Fruit fly (Drosophila melanogaster) whole organism, embryonic: ENCODE results near the gene Lon.

Experiments used
- CG11695 ChIP-seq: fragments of 200-800 bp; sonication (Bioruptor generic); IDR thresholded peaks from 3 replicates; pipeline ENCODE4 v1.3.6; 2022; ENCODE audit warnings: missing biosample characterization, missing genetic modification characterization
- CG13287 ChIP-seq: fragments of 200-800 bp; sonication (Bioruptor generic); IDR thresholded peaks from 2 replicates; pipeline ENCODE4 v1.3.6; 2022; ENCODE audit warnings: missing biosample characterization, missing genetic modification characterization; ENCODE audit not compliant: partially characterized antibody
- CG1647 ChIP-seq: fragments of 200-800 bp; sonication (Bioruptor generic); optimal IDR thresholded peaks from 3 replicates; lab custom pipeline; 2016; ENCODE audit warnings: missing biosample characterization, missing genetic modification characterization
- CG16863 ChIP-seq: fragments of 200-800 bp; sonication (Bioruptor generic); optimal IDR thresholded peaks from 3 replicates; lab custom pipeline; 2016; ENCODE audit warnings: missing biosample characterization, missing genetic modification characterization
- CG18619 ChIP-seq: fragments of 200-800 bp; sonication (Bioruptor generic); optimal IDR thresholded peaks from 3 replicates; lab custom pipeline; 2017; ENCODE audit warnings: missing biosample characterization, mild to moderate bottlenecking, missing genetic modification characterization
- CG2120 ChIP-seq: fragments of 200-800 bp; sonication (Bioruptor generic); optimal IDR thresholded peaks from 3 replicates; lab custom pipeline; 2016; ENCODE audit warnings: missing biosample characterization, missing genetic modification characterization
- CG2202 ChIP-seq: fragments of 200-800 bp; sonication (Bioruptor generic); optimal IDR thresholded peaks from 2 replicates; lab custom pipeline; 2018; ENCODE audit warnings: missing biosample characterization, mild to moderate bottlenecking, missing genetic modification characterization
- CG3726 ChIP-seq: fragments of 200-800 bp; sonication (Bioruptor generic); IDR thresholded peaks from 3 replicates; pipeline ENCODE4, ENCODE4 v1.3.6; 2022; ENCODE audit warnings: missing biosample characterization, missing genetic modification characterization
- CG6683 ChIP-seq: fragments of 200-800 bp; sonication (Bioruptor generic); optimal IDR thresholded peaks from 2 replicates; lab custom pipeline; 2017; ENCODE audit warnings: missing biosample characterization, mild to moderate bottlenecking, missing genetic modification characterization, missing genetic modification reagents
- CG7987 ChIP-seq: fragments of 200-800 bp; sonication (Bioruptor generic); optimal IDR thresholded peaks from 2 replicates; lab custom pipeline; 2018; ENCODE audit warnings: missing biosample characterization, mild to moderate bottlenecking, missing genetic modification characterization, moderate library complexity
- CG9437 ChIP-seq: fragments of 200-800 bp; sonication (Bioruptor generic); optimal IDR thresholded peaks from 2 replicates; lab custom pipeline; 2018; ENCODE audit warnings: missing biosample characterization, mild to moderate bottlenecking, missing genetic modification characterization
- CG9727 ChIP-seq: fragments of 200-800 bp; sonication (Bioruptor generic); optimal IDR thresholded peaks from 3 replicates; lab custom pipeline; 2017; ENCODE audit warnings: missing biosample characterization, mild to moderate bottlenecking, missing genetic modification characterization
- Deaf1 ChIP-seq: fragments of 200-800 bp; optimal IDR thresholded peaks from 3 replicates; lab custom pipeline; 2019; ENCODE audit warnings: missing biosample characterization, mild to moderate bottlenecking, missing genetic modification characterization, moderate library complexity
- E2f2 ChIP-seq: fragments of 200-800 bp; sonication (Bioruptor generic); IDR thresholded peaks from 2 replicates; pipeline ENCODE4 v1.3.6; 2022; ENCODE audit warnings: missing biosample characterization, missing genetic modification characterization
- Gug ChIP-seq: fragments of 200-800 bp; sonication (Bioruptor generic); IDR thresholded peaks from 4 replicates; pipeline ENCODE4 v1.3.6; 2022; ENCODE audit warnings: missing biosample characterization, missing genetic modification characterization
- HLH4C ChIP-seq: fragments of 200-800 bp; sonication (Bioruptor generic); IDR thresholded peaks from 3 replicates; pipeline ENCODE4 v1.3.6; 2022; ENCODE audit warnings: missing biosample characterization, missing genetic modification characterization; ENCODE audit not compliant: partially characterized antibody
- Hand ChIP-seq: fragments of 200-800 bp; sonication (Bioruptor generic); optimal IDR thresholded peaks from 2 replicates; lab custom pipeline; 2017; ENCODE audit warnings: mild to moderate bottlenecking, missing biosample characterization, missing genetic modification reagents, missing genetic modification characterization
- Kr ChIP-seq: fragments of 200-800 bp; sonication (Bioruptor generic); optimal IDR thresholded peaks from 2 replicates; lab custom pipeline; 2017; ENCODE audit warnings: missing biosample characterization, mild to moderate bottlenecking, missing genetic modification characterization
- Opbp ChIP-seq: fragments of 200-800 bp; sonication (Bioruptor generic); IDR thresholded peaks from 3 replicates; pipeline ENCODE4 v1.3.6; 2022; ENCODE audit warnings: missing biosample characterization, missing genetic modification characterization; ENCODE audit not compliant: partially characterized antibody
- Ptx1 ChIP-seq: fragments of 200-800 bp; sonication (Bioruptor generic); IDR thresholded peaks from 2 replicates; pipeline ENCODE4 v1.3.6; 2022; ENCODE audit warnings: missing biosample characterization, missing genetic modification characterization
- Rfx ChIP-seq: fragments of 200-800 bp; sonication (Bioruptor generic); IDR thresholded peaks from 2 replicates; pipeline ENCODE4 v1.3.6; 2022; ENCODE audit warnings: missing biosample characterization, missing genetic modification characterization
- Spps ChIP-seq: fragments of 200-800 bp; sonication (Bioruptor generic); optimal IDR thresholded peaks from 2 replicates; lab custom pipeline; 2018; ENCODE audit warnings: missing biosample characterization, mild to moderate bottlenecking, missing genetic modification characterization
- Ssrp ChIP-seq: fragments of 200-800 bp; sonication (Bioruptor generic); optimal IDR thresholded peaks from 2 replicates; lab custom pipeline; 2018; ENCODE audit warnings: missing biosample characterization, mild to moderate bottlenecking, missing genetic modification characterization, moderate library complexity
- Xbp1 ChIP-seq: fragments of 200-800 bp; sonication (Bioruptor generic); optimal IDR thresholded peaks from 3 replicates; lab custom pipeline; 2016; ENCODE audit warnings: missing biosample characterization, mild to moderate bottlenecking, missing genetic modification characterization
- bigmax ChIP-seq: fragments of 200-800 bp; sonication (Bioruptor generic); optimal IDR thresholded peaks from 2 replicates; lab custom pipeline; 2018; ENCODE audit warnings: missing biosample characterization, mild to moderate bottlenecking, missing genetic modification characterization
- btn ChIP-seq: fragments of 200-800 bp; sonication (Bioruptor generic); optimal IDR thresholded peaks from 2 replicates; lab custom pipeline; 2016; ENCODE audit warnings: missing biosample characterization, missing genetic modification characterization
- caup ChIP-seq: fragments of 200-800 bp; sonication (Bioruptor generic); optimal IDR thresholded peaks from 3 replicates; lab custom pipeline; 2017; ENCODE audit warnings: missing biosample characterization, mild to moderate bottlenecking, missing genetic modification characterization, moderate library complexity; ENCODE audit not compliant: severe bottlenecking
- ci ChIP-seq: fragments of 200-800 bp; sonication (Bioruptor generic); IDR thresholded peaks from 3 replicates; pipeline ENCODE4 v1.3.6; 2022; ENCODE audit warnings: missing biosample characterization, missing genetic modification characterization
- crp ChIP-seq, 2 experiments: fragments of 200-800 bp; sonication (Bioruptor generic); optimal IDR thresholded peaks; 2 replicates in 1 of 2; 3 replicates in 1 of 2; lab custom pipeline; 2017; ENCODE audit warnings: missing biosample characterization in 2 of 2, missing genetic modification characterization in 2 of 2, mild to moderate bottlenecking in 1 of 2, moderate library complexity in 1 of 2
- dmrt99B ChIP-seq: fragments of 200-800 bp; sonication (Bioruptor generic); optimal IDR thresholded peaks from 2 replicates; lab custom pipeline; 2018; ENCODE audit warnings: missing biosample characterization, mild to moderate bottlenecking, missing genetic modification characterization, moderate library complexity
- en ChIP-seq: fragments of 200-800 bp; sonication (Bioruptor generic); optimal IDR thresholded peaks from 2 replicates; lab custom pipeline; 2016; ENCODE audit warnings: missing biosample characterization, missing genetic modification characterization
- grau ChIP-seq: fragments of 200-800 bp; optimal IDR thresholded peaks from 3 replicates; lab custom pipeline; 2019; ENCODE audit warnings: missing biosample characterization, mild to moderate bottlenecking, missing genetic modification characterization, moderate library complexity
- h ChIP-seq: fragments of >200 bp; optimal IDR thresholded peaks from 2 replicates; lab custom pipeline; 2017
- lmd ChIP-seq: fragments of 200-800 bp; sonication (Bioruptor generic); IDR thresholded peaks from 2 replicates; pipeline ENCODE4 v1.3.6; 2022; ENCODE audit warnings: missing biosample characterization, missing genetic modification characterization
- nmo ChIP-seq: fragments of 200-800 bp; sonication (Bioruptor generic); optimal IDR thresholded peaks from 2 replicates; lab custom pipeline; 2018; ENCODE audit warnings: missing biosample characterization, mild to moderate bottlenecking, missing genetic modification characterization, moderate library complexity
- otp ChIP-seq: fragments of 200-800 bp; sonication (Bioruptor generic); IDR thresholded peaks from 3 replicates; pipeline ENCODE4, ENCODE4 v1.3.6; 2022; ENCODE audit warnings: missing biosample characterization, missing genetic modification characterization
- p53 ChIP-seq: fragments of 200-800 bp; sonication (Bioruptor generic); optimal IDR thresholded peaks from 2 replicates; lab custom pipeline; 2016; ENCODE audit warnings: missing biosample characterization, missing genetic modification characterization
- repo ChIP-seq: fragments of 200-800 bp; sonication (Bioruptor generic); optimal IDR thresholded peaks from 2 replicates; lab custom pipeline; 2016; ENCODE audit warnings: missing biosample characterization, missing genetic modification characterization
- sens-2 ChIP-seq: fragments of 200-800 bp; sonication (Bioruptor generic); IDR thresholded peaks from 2 replicates; pipeline ENCODE4 v1.3.6; 2022; ENCODE audit warnings: missing biosample characterization, missing genetic modification characterization
- sima ChIP-seq: fragments of 200-800 bp; sonication (Bioruptor generic); optimal IDR thresholded peaks from 2 replicates; lab custom pipeline; 2016; ENCODE audit warnings: missing biosample characterization, missing genetic modification characterization
- slou ChIP-seq: fragments of 200-800 bp; sonication (Bioruptor generic); optimal IDR thresholded peaks from 3 replicates; lab custom pipeline; 2016; ENCODE audit warnings: missing biosample characterization, missing genetic modification characterization
- so ChIP-seq: fragments of 200-800 bp; sonication (Bioruptor generic); IDR thresholded peaks from 3 replicates; pipeline ENCODE4 v1.3.6; 2022; ENCODE audit warnings: missing biosample characterization, missing genetic modification characterization
- tap ChIP-seq: fragments of 200-800 bp; optimal IDR thresholded peaks from 3 replicates; lab custom pipeline; 2019; ENCODE audit warnings: missing biosample characterization, mild to moderate bottlenecking, missing genetic modification characterization, moderate library complexity
- toy ChIP-seq: fragments of 200-800 bp; sonication (Bioruptor generic); IDR thresholded peaks from 2 replicates; pipeline ENCODE4 v1.3.6; 2022; ENCODE audit warnings: missing biosample characterization, missing genetic modification characterization
- unc-4 ChIP-seq: fragments of 200-800 bp; sonication (Bioruptor generic); IDR thresholded peaks from 2 replicates; pipeline ENCODE4 v1.3.6; 2022; ENCODE audit warnings: missing biosample characterization, missing genetic modification characterization; ENCODE audit not compliant: partially characterized antibody
- unpg ChIP-seq: fragments of 200-800 bp; sonication (Bioruptor generic); optimal IDR thresholded peaks from 3 replicates; lab custom pipeline; 2018; ENCODE audit warnings: missing biosample characterization, mild to moderate bottlenecking, missing genetic modification characterization, moderate library complexity
- zfh2 ChIP-seq: fragments of 200-800 bp; sonication (Bioruptor generic); optimal IDR thresholded peaks from 2 replicates; lab custom pipeline; 2016; ENCODE audit warnings: missing biosample characterization, missing genetic modification characterization

The Lon gene

dm6 chr3L:19634788-19635448 lies 22.9 kb upstream of the Lon start (continued):
- TF ChIP-seq Hand (GFP tag; lab: Kevin White, UChicago) = peak; percentile 45
- no peak for TF ChIP-seq btn (GFP tag; lab: Kevin White, UChicago)
- TF ChIP-seq Gug = no peak; the same call in 3 of the 4 replicates
- TF ChIP-seq dmrt99B (tag; lab: Kevin White, UChicago) = peak; percentile 87
- no peak for TF ChIP-seq Kr (GFP tag; lab: Kevin White, UChicago)
- TF ChIP-seq CG13287 = no peak
- TF ChIP-seq sima = no peak
- no peak for TF ChIP-seq zfh2 (GFP tag; lab: Kevin White, UChicago)
- no peak for TF ChIP-seq CG1647 (GFP tag; lab: Kevin White, UChicago)
- TF ChIP-seq Ptx1 = peak; percentile 89
- no peak for TF ChIP-seq Opbp (GFP tag; lab: Robert Waterston, UW)
- TF ChIP-seq unpg = peak; percentile 83
- TF ChIP-seq caup (GFP tag; lab: Kevin White, UChicago) = peak; percentile 36
- peak; percentile 75 for TF ChIP-seq Spps (tag; lab: Kevin White, UChicago)
- TF ChIP-seq CG18619 (GFP tag; lab: Kevin White, UChicago) = peak; percentile 57
- no peak for TF ChIP-seq HLH4C (GFP tag; lab: Robert Waterston, UW)
- no peak for TF ChIP-seq p53 (GFP tag; lab: Kevin White, UChicago)
- no peak for TF ChIP-seq crp (GFP tag; optimal IDR thresholded peaks at IDR 0.05; lab: Kevin White, UChicago)
- no peak for TF ChIP-seq CG16863 (GFP tag; lab: Kevin White, UChicago)
- TF ChIP-seq, all 482 proteins: peak for 212

dm6 chr3L:19632766-19633632 lies 21.0 kb upstream of the Lon start:
- TF ChIP-seq toy (GFP tag; lab: Robert Waterston, UW) (peak; percentile 26; the same call in 1 of the 2 replicates), CG3726 (no peak), CG6683 (GFP tag; lab: Kevin White, UChicago) (no peak), CG11695 (peak; percentile 54; the same call in 2 of the 3 replicates), nmo (GFP tag; lab: Kevin White, UChicago) (peak; percentile 28), otp (GFP tag; lab: Robert Waterston, UW) (peak; percentile 24; the same call in 1 of the 3 replicates), CG9437 (GFP tag; lab: Kevin White, UChicago) (no peak), sens-2 (no peak), bigmax (GFP tag; lab: Kevin White, UChicago) (no peak), CG2202 (tag; lab: Kevin White, UChicago) (no peak), ci (peak; percentile 67; the same call in 2 of the 3 replicates), Ssrp (tag; lab: Kevin White, UChicago) (peak; percentile 3), Opbp (GFP tag; lab: Robert Waterston, UW) (peak; percentile 30; the same call in 1 of the 3 replicates), h (lab: Kevin White, UChicago) (no peak), E2f2 (GFP tag; lab: Robert Waterston, UW) (peak; percentile 30; the same call in 1 of the 2 replicates), Xbp1 (GFP tag; lab: Kevin White, UChicago) (peak; percentile 60), Deaf1 (peak; percentile 14), repo (GFP tag; lab: Kevin White, UChicago) (peak; percentile 4), en (GFP tag; lab: Kevin White, UChicago) (no peak), slou (no peak), grau (peak; percentile 95), CG7987 (GFP tag; lab: Kevin White, UChicago) (peak; percentile 10), CG9727 (peak; percentile 70), Rfx (peak; percentile 87), CG2120 (GFP tag; lab: Kevin White, UChicago) (peak; percentile 89), Kr (GFP tag; lab: Kevin White, UChicago) (no peak), lmd (GFP tag; lab: Robert Waterston, UW) (peak; percentile 74), so (GFP tag; lab: Robert Waterston, UW) (no peak), tap (peak; percentile 36), unc-4 (GFP tag; lab: Robert Waterston, UW) (no peak)
